Worm (Caenorhabditis elegans) whole organism, L2 larva: Measurements from ENCODE around the gene col-144.

Source experiments
- R02D3.7 ChIP-seq: fragments of 150-350 bp; optimal IDR thresholded peaks from 2 replicates; lab custom pipeline; 2014; ENCODE audit warnings: missing biosample characterization, missing genetic modification characterization
- ZK546.5 ChIP-seq: sonication (generic microtip); optimal IDR thresholded peaks from 2 replicates; lab custom pipeline; 2017; ENCODE audit warnings: missing biosample characterization, missing genetic modification characterization
- ama-1 ChIP-seq: fragments of 150-350 bp; optimal IDR thresholded peaks from 2 replicates; lab custom pipeline; 2018; ENCODE audit warnings: inconsistent platforms
- gmeb-1 ChIP-seq: fragments of 150-350 bp; optimal IDR thresholded peaks from 2 replicates; lab custom pipeline; 2014; ENCODE audit warnings: missing biosample characterization, missing genetic modification characterization
- lin-11 ChIP-seq: fragments of 150-350 bp; sonication (generic microtip); optimal IDR thresholded peaks from 2 replicates; lab custom pipeline; 2014; ENCODE audit warnings: missing biosample characterization, missing genetic modification characterization, inconsistent platforms, mixed read lengths
- nhr-10 ChIP-seq: sonication (generic microtip); optimal IDR thresholded peaks from 2 replicates; lab custom pipeline; 2017; ENCODE audit warnings: missing biosample characterization, missing genetic modification characterization
- nhr-12 ChIP-seq: fragments of 150-350 bp; optimal IDR thresholded peaks from 2 replicates; lab custom pipeline; 2014; ENCODE audit warnings: missing biosample characterization, missing genetic modification characterization
- nhr-23 ChIP-seq: fragments of 150-350 bp; optimal IDR thresholded peaks from 2 replicates; lab custom pipeline; 2014; ENCODE audit warnings: missing biosample characterization, missing genetic modification reagents, missing genetic modification characterization
- nhr-237 ChIP-seq: fragments of 150-350 bp; optimal IDR thresholded peaks from 2 replicates; lab custom pipeline; 2014; ENCODE audit warnings: missing biosample characterization, missing genetic modification characterization
- skn-1 ChIP-seq: sonication (generic microtip); optimal IDR thresholded peaks from 2 replicates; lab custom pipeline; 2017; ENCODE audit warnings: missing biosample characterization, missing genetic modification characterization
- unc-55 ChIP-seq: fragments of 150-350 bp; sonication (generic microtip); optimal IDR thresholded peaks from 3 replicates; lab custom pipeline; 2014; ENCODE audit warnings: missing biosample characterization, missing genetic modification reagents, missing genetic modification characterization
- unc-62 ChIP-seq: fragments of 150-350 bp; optimal IDR thresholded peaks from 2 replicates; lab custom pipeline; 2014; ENCODE audit warnings: missing biosample characterization, missing genetic modification reagents, missing genetic modification characterization
- zag-1 ChIP-seq: fragments of 150-350 bp; optimal IDR thresholded peaks from 2 replicates; lab custom pipeline; 2014; ENCODE audit warnings: missing biosample characterization, missing genetic modification characterization

DNA sequence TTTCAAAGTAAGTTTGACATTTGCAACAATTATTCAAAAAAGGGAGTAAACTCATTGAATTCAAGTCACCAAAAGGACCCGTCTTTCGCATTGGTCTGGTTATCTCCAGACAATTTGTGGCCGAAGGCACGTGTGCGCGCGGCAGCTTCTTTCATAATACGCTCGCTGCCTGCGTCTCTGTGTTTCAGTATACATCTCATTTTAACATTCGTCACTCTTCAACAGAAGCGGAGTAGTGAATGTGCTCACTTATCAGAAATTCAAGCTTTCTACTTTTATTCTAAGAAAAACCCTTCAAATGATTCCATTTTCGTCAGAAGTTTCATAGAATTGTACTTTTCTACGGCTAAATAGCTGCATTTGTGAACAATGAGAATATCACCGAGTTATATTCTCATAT, 31.9 kb downstream of the col-144 start:
- TF ChIP-seq unc-55 (GFP tag; lab: Kevin White, UChicago) (peak; percentile 75), ama-1 (lab: Kevin White, UChicago) (no peak), nhr-10 (tag; lab: Kevin White, UChicago) (no peak), unc-62 (no peak), R02D3.7 (tag; lab: Kevin White, UChicago) (no peak), ZK546.5 (tag; lab: Kevin White, UChicago) (no peak), nhr-12 (tag; lab: Kevin White, UChicago) (no peak), nhr-237 (tag; lab: Kevin White, UChicago) (no peak), zag-1 (tag; lab: Kevin White, UChicago) (peak; percentile 56), gmeb-1 (tag; lab: Kevin White, UChicago) (no peak), skn-1 (tag; lab: Kevin White, UChicago) (no peak), nhr-23 (tag; lab: Kevin White, UChicago) (no peak), lin-11 (tag; lab: Kevin White, UChicago) (peak; percentile 40)
